Worm (Caenorhabditis elegans) whole organism, L3 larva: ENCODE results near the gene F11C7.6.

Source experiments
- ceh-16 ChIP-seq: sonication (generic microtip); optimal IDR thresholded peaks from 2 replicates; lab custom pipeline; 2017; ENCODE audit warnings: missing biosample characterization, missing genetic modification characterization
- ceh-28 ChIP-seq: fragments of 150-350 bp; optimal IDR thresholded peaks from 2 replicates; lab custom pipeline; 2014; ENCODE audit warnings: missing biosample characterization, missing genetic modification reagents, missing genetic modification characterization
- daf-12 ChIP-seq: fragments of 150-350 bp; optimal IDR thresholded peaks from 2 replicates; lab custom pipeline; 2014; ENCODE audit warnings: missing biosample characterization, missing genetic modification reagents, missing genetic modification characterization
- jun-1 ChIP-seq: fragments of 150-350 bp; optimal IDR thresholded peaks from 2 replicates; lab custom pipeline; 2014; ENCODE audit warnings: missing biosample characterization, missing genetic modification reagents, missing genetic modification characterization
- mdl-1 ChIP-seq: fragments of 150-350 bp; optimal IDR thresholded peaks from 2 replicates; lab custom pipeline; 2014; ENCODE audit warnings: missing biosample characterization, missing genetic modification characterization
- nhr-12 ChIP-seq: fragments of 150-350 bp; optimal IDR thresholded peaks from 2 replicates; lab custom pipeline; 2014; ENCODE audit warnings: missing biosample characterization, missing genetic modification characterization
- nhr-23 ChIP-seq: fragments of 150-350 bp; optimal IDR thresholded peaks from 2 replicates; lab custom pipeline; 2014; ENCODE audit warnings: missing biosample characterization, missing genetic modification reagents, missing genetic modification characterization
- nhr-43 ChIP-seq: sonication (generic microtip); optimal IDR thresholded peaks from 2 replicates; lab custom pipeline; 2016; ENCODE audit warnings: mild to moderate bottlenecking, missing genetic modification characterization, missing compliant biosample characterization; ENCODE audit not compliant: poor library complexity, severe bottlenecking
- unc-62 ChIP-seq: fragments of 150-350 bp; sonication (generic microtip); optimal IDR thresholded peaks from 4 replicates; lab custom pipeline; 2014; ENCODE audit warnings: missing biosample characterization, missing genetic modification reagents, missing genetic modification characterization

F11C7.6 gene

ce11 chrX:17451410-17451809 lies 50.0 kb downstream of the F11C7.6 start, which contains the start of gene C36E6.2 (continued):
- TF ChIP-seq nhr-12 (tag; lab: Kevin White, UChicago) (no peak), mdl-1 (tag; lab: Kevin White, UChicago) (peak; percentile 98), nhr-43 (tag; lab: Kevin White, UChicago) (peak; percentile 31), unc-62 (GFP tag; lab: Kevin White, UChicago) (no peak), ceh-28 (tag; lab: Kevin White, UChicago) (peak; percentile 34), jun-1 (tag; lab: Kevin White, UChicago) (peak; percentile 25), ceh-16 (tag; lab: Kevin White, UChicago) (no peak), nhr-23 (peak; percentile 74), daf-12 (tag; lab: Kevin White, UChicago) (no peak)
- TF ChIP-seq, all 47 proteins: peak for 16
